Worm (Caenorhabditis elegans): ENCODE results near the gene acr-25.

The acr-25 gene

ce11 chrIV:6438051-6438450 is 26.1 kb upstream of the acr-25 start, which contains the start of gene dlc-5:
Gene dlc-5, plus strand, starts transcription at chrIV:6438204.
- TF ChIP-seq hlh-8 (tag; optimal IDR thresholded peaks at IDR 0.05) (no peak), C38D4.7 (GFP tag; optimal IDR thresholded peaks at IDR 0.05) (no peak), C08G9.2 (tag; optimal IDR thresholded peaks at IDR 0.05) (no peak), ceh-18 (tag; optimal IDR thresholded peaks at IDR 0.05) (no peak), gmeb-2 (tag; optimal IDR thresholded peaks at IDR 0.05) (no peak), ceh-6 (GFP tag; optimal IDR thresholded peaks at IDR 0.05) (no peak), unc-55 (GFP tag; optimal IDR thresholded peaks at IDR 0.05) (no peak), ceh-24 (tag; optimal IDR thresholded peaks at IDR 0.05) (no peak), elt-4 (tag; optimal IDR thresholded peaks at IDR 0.05) (no peak), ceh-22 (tag; optimal IDR thresholded peaks at IDR 0.05) (no peak), nhr-11 (tag; optimal IDR thresholded peaks at IDR 0.05) (no peak), ceh-2 (tag; optimal IDR thresholded peaks at IDR 0.05) (no peak), elt-2 (tag; optimal IDR thresholded peaks at IDR 0.05) (no peak), fkh-6 (tag; optimal IDR thresholded peaks at IDR 0.05) (no peak), lin-11 (tag; optimal IDR thresholded peaks at IDR 0.05) (no peak)

ce11 chrIV:6441601-6442000 is 22.5 kb upstream of the acr-25 start, which contains the start of gene Y73B6BL.31:
Gene Y73B6BL.31, plus strand, starts transcription at chrIV:6441901.
- TF ChIP-seq ahr-1 (tag; optimal IDR thresholded peaks at IDR 0.05): no peak
- TF ChIP-seq ztf-16 (tag; optimal IDR thresholded peaks at IDR 0.05): no peak
- no peak for TF ChIP-seq ttx-3 (tag; optimal IDR thresholded peaks at IDR 0.05)
- no peak for TF ChIP-seq ceh-18 (tag; optimal IDR thresholded peaks at IDR 0.05)
- TF ChIP-seq eyg-1 (tag; optimal IDR thresholded peaks at IDR 0.05): no peak
- no peak for TF ChIP-seq ceh-24 (tag; optimal IDR thresholded peaks at IDR 0.05)
- TF ChIP-seq C08G9.2 (tag; optimal IDR thresholded peaks at IDR 0.05): no peak
- no peak for TF ChIP-seq madf-2 (tag; optimal IDR thresholded peaks at IDR 0.05)
- TF ChIP-seq ceh-9 (tag; optimal IDR thresholded peaks at IDR 0.05): no peak
- no peak for TF ChIP-seq pat-9 (tag; optimal IDR thresholded peaks at IDR 0.05)
- TF ChIP-seq tbx-7 (tag; optimal IDR thresholded peaks at IDR 0.05): no peak
- no peak for TF ChIP-seq pha-2 (tag; optimal IDR thresholded peaks at IDR 0.05)
- no peak for TF ChIP-seq sox-2 (GFP tag; IDR thresholded peaks at IDR 0.05)

ce11 chrIV:6442016-6442618 is 22.0 kb upstream of the acr-25 start:
- TF ChIP-seq fkh-6 (tag; optimal IDR thresholded peaks at IDR 0.05): no peak

ce11 chrIV:6443018-6443417 is 21.1 kb upstream of the acr-25 start:
- TF ChIP-seq ceh-19 (GFP tag; optimal IDR thresholded peaks at IDR 0.05) (no peak), sox-2 (GFP tag; IDR thresholded peaks at IDR 0.05) (no peak), hlh-8 (tag; optimal IDR thresholded peaks at IDR 0.05) (no peak), sox-4 (tag; optimal IDR thresholded peaks at IDR 0.05) (no peak)

- TF ChIP-seq fkh-6 (tag; optimal IDR thresholded peaks at IDR 0.05) (no peak), unc-42 (tag; optimal IDR thresholded peaks at IDR 0.05) (no peak), nfya-1 (tag; optimal IDR thresholded peaks at IDR 0.05) (no peak), fax-1 (tag; optimal IDR thresholded peaks at IDR 0.05) (no peak), hlh-8 (tag; optimal IDR thresholded peaks at IDR 0.05) (no peak), ceh-22 (tag; optimal IDR thresholded peaks at IDR 0.05) (no peak), ceh-14 (tag; optimal IDR thresholded peaks at IDR 0.05) (no peak), madf-2 (tag; optimal IDR thresholded peaks at IDR 0.05) (no peak), ttx-3 (tag; optimal IDR thresholded peaks at IDR 0.05) (no peak), tbx-2 (tag; optimal IDR thresholded peaks at IDR 0.05) (no peak), pag-3 (tag; optimal IDR thresholded peaks at IDR 0.05; ENCODE audit: borderline replicate concordance) (no peak), ceh-31 (tag; optimal IDR thresholded peaks at IDR 0.05) (no peak), mec-3 (tag; optimal IDR thresholded peaks at IDR 0.05; ENCODE audit: borderline replicate concordance) (no peak), ceh-24 (tag; optimal IDR thresholded peaks at IDR 0.05) (no peak), unc-55 (GFP tag; optimal IDR thresholded peaks at IDR 0.05) (no peak), C08G9.2 (tag; optimal IDR thresholded peaks at IDR 0.05) (no peak), npax-4 (tag; optimal IDR thresholded peaks at IDR 0.05) (no peak), rnt-1 (tag; optimal IDR thresholded peaks at IDR 0.05) (no peak)
Observed at ce11 chrIV:6457472-6457871, 6.6 kb upstream of the acr-25 start, which contains the start of gene lgc-10. Gene lgc-10, minus strand, starts transcription at chrIV:6457572.

All from whole organism, late embryonic.